Fruit fly (Drosophila melanogaster) whole organism, prepupa: ENCODE data around the gene CG5618.

Experiments
- CG10631 ChIP-seq: fragments of 200-800 bp; sonication (Bioruptor generic); optimal IDR thresholded peaks from 2 replicates; lab custom pipeline; 2016; ENCODE audit warnings: missing biosample characterization, missing genetic modification characterization
- CG11294 ChIP-seq: fragments of 200-800 bp; sonication (Bioruptor generic); IDR thresholded peaks from 2 replicates; pipeline ENCODE4 v1.3.6; 2022; ENCODE audit warnings: missing biosample characterization, missing genetic modification characterization
- CG15336 ChIP-seq: fragments of 200-800 bp; sonication (Bioruptor generic); IDR thresholded peaks from 2 replicates; pipeline ENCODE4 v1.3.6; 2022; ENCODE audit warnings: missing biosample characterization, missing genetic modification characterization
- Eip78C ChIP-seq: fragments of 200-800 bp; sonication (Bioruptor generic); peaks from one replicate; lab custom pipeline; 2016; ENCODE audit warnings: missing biosample characterization, missing genetic modification characterization
- Hr38 ChIP-seq: sonication (Bioruptor generic); optimal IDR thresholded peaks from 2 replicates; lab custom pipeline; 2016; ENCODE audit warnings: missing biosample characterization, missing genetic modification characterization
- Sox102F ChIP-seq: fragments of 200-800 bp; sonication (Bioruptor generic); optimal IDR thresholded peaks from 2 replicates; lab custom pipeline; 2016; ENCODE audit warnings: missing biosample characterization, mild to moderate bottlenecking, missing genetic modification characterization
- achi ChIP-seq: fragments of 200-800 bp; sonication (Bioruptor generic); optimal IDR thresholded peaks from 3 replicates; lab custom pipeline; 2016; ENCODE audit warnings: missing biosample characterization, missing genetic modification characterization
- dac ChIP-seq: fragments of 200-800 bp; sonication (Bioruptor generic); optimal IDR thresholded peaks from 2 replicates; lab custom pipeline; 2017; ENCODE audit warnings: missing biosample characterization, mild to moderate bottlenecking, missing genetic modification characterization
- fd59A ChIP-seq: fragments of 200-800 bp; sonication (Bioruptor generic); optimal IDR thresholded peaks from 2 replicates; lab custom pipeline; 2017; ENCODE audit warnings: missing biosample characterization, mild to moderate bottlenecking, missing genetic modification characterization, missing genetic modification reagents
- fd85E ChIP-seq: fragments of 200-800 bp; sonication (Bioruptor generic); optimal IDR thresholded peaks from 3 replicates; lab custom pipeline; 2016; ENCODE audit warnings: missing biosample characterization, missing genetic modification characterization
- net ChIP-seq: fragments of 200-800 bp; sonication (Bioruptor generic); optimal IDR thresholded peaks from 3 replicates; lab custom pipeline; 2016; ENCODE audit warnings: missing biosample characterization, missing genetic modification characterization
- topi ChIP-seq: fragments of 200-800 bp; sonication (Bioruptor generic); optimal IDR thresholded peaks from 3 replicates; lab custom pipeline; 2016; ENCODE audit warnings: missing biosample characterization, missing genetic modification characterization

- no peak for TF ChIP-seq topi
- no peak for TF ChIP-seq fd59A (GFP tag; lab: Kevin White, UChicago)
- TF ChIP-seq Eip78C (GFP tag; lab: Kevin White, UChicago): peak; percentile 78
- peak; percentile 20 for TF ChIP-seq achi (GFP tag; lab: Kevin White, UChicago)
- peak; percentile 57 for TF ChIP-seq net (GFP tag; lab: Kevin White, UChicago)
- TF ChIP-seq CG10631 (GFP tag; lab: Kevin White, UChicago): no peak
- peak; percentile 23 for TF ChIP-seq Sox102F (GFP tag; lab: Kevin White, UChicago)
- TF ChIP-seq fd85E (GFP tag; lab: Kevin White, UChicago): no peak
- no peak for TF ChIP-seq dac (GFP tag; lab: Kevin White, UChicago)
- TF ChIP-seq CG15336 (GFP tag; lab: Robert Waterston, UW): no peak
- TF ChIP-seq Hr38 (GFP tag; lab: Kevin White, UChicago): no peak
- TF ChIP-seq CG11294 (GFP tag; lab: Robert Waterston, UW): no peak
Measured at dm6 chr3L:20316956-20317589, 36.2 kb upstream of the CG5618 start, which contains the start of gene Spn77Ba.
